Fruit fly (Drosophila melanogaster) whole organism, wandering third instar larva: Measurements from ENCODE around the gene Vlet.

Source experiments
- Abd-B ChIP-seq: fragments of >200 bp; optimal IDR thresholded peaks from 2 replicates; lab custom pipeline; 2017; ENCODE audit warnings: missing biosample characterization, missing genetic modification characterization
- Hr78 ChIP-seq: fragments of >200 bp; optimal IDR thresholded peaks from 2 replicates; lab custom pipeline; 2017; ENCODE audit warnings: missing biosample characterization, missing genetic modification characterization

DNA sequence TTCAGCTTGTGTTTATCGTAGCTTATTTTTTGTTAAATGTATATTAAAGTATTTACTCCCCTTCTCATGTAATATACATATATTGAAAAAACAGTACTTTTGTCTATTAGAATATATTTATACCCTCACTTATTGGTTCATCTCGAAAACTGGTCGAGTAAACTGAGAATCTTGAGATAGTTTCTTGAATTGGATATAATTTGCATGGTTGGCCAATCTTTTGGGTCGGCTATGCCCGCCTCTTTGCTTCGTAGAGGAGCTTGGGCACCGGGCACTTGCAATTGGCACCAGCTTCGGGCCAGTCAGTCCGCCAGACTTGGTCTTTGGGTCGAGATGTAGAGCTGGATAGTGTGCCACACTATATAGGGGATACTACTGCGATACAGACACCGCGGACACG lies 2.0 kb upstream of the Vlet start:
- TF ChIP-seq Abd-B (GFP tag; lab: Kevin White, UChicago): no peak
- TF ChIP-seq Hr78 (GFP tag; lab: Kevin White, UChicago): no peak
